Worm (Caenorhabditis elegans): ENCODE results near the gene cdh-12.

Gene cdh-12

ce11 chrIII:1181756-1182155 is 29.9 kb downstream of the cdh-12 start, which contains the start of gene nspg-8 (continued):
- no peak for TF ChIP-seq ref-2 (tag; optimal IDR thresholded peaks at IDR 0.05)

ce11 chrIII:1193326-1193862 is 41.5 kb downstream of the cdh-12 start, which contains the start of gene Y119D3B.14:
Y119D3B.14 (minus strand) TSS chrIII:1193812.
- no peak for TF ChIP-seq eyg-1 (tag; optimal IDR thresholded peaks at IDR 0.05)
- TF ChIP-seq ceh-34 (tag; optimal IDR thresholded peaks at IDR 0.05) = no peak
- no peak for TF ChIP-seq npax-4 (tag; optimal IDR thresholded peaks at IDR 0.05)
- no peak for TF ChIP-seq pha-4 (tag; optimal IDR thresholded peaks at IDR 0.05)
- TF ChIP-seq sox-4 (tag; optimal IDR thresholded peaks at IDR 0.05) = no peak
- no peak for TF ChIP-seq dve-1 (tag; optimal IDR thresholded peaks at IDR 0.05)
- TF ChIP-seq dmd-4 (tag; optimal IDR thresholded peaks at IDR 0.05; ENCODE audit: borderline replicate concordance) = no peak
- TF ChIP-seq elt-4 (tag; optimal IDR thresholded peaks at IDR 0.05) = no peak
- TF ChIP-seq K09A11.1 (tag; optimal IDR thresholded peaks at IDR 0.05; ENCODE audit: insufficient read depth) = no peak
- TF ChIP-seq ceh-48 (tag; optimal IDR thresholded peaks at IDR 0.05) = no peak
- no peak for TF ChIP-seq Y22D7AL.16 (tag; optimal IDR thresholded peaks at IDR 0.05)
- TF ChIP-seq C38D4.7 (GFP tag; optimal IDR thresholded peaks at IDR 0.05) = no peak
- TF ChIP-seq lim-6 (tag; optimal IDR thresholded peaks at IDR 0.05) = no peak
- no peak for TF ChIP-seq ceh-18 (tag; optimal IDR thresholded peaks at IDR 0.05)
- no peak for TF ChIP-seq sdc-2 (tag; optimal IDR thresholded peaks at IDR 0.05)
- TF ChIP-seq lin-11 (tag; optimal IDR thresholded peaks at IDR 0.05) = no peak
- TF ChIP-seq mec-3 (tag; optimal IDR thresholded peaks at IDR 0.05; ENCODE audit: borderline replicate concordance) = no peak
- no peak for TF ChIP-seq syd-9 (tag; optimal IDR thresholded peaks at IDR 0.05)
- no peak for TF ChIP-seq elt-2 (tag; optimal IDR thresholded peaks at IDR 0.05)

ce11 chrIII:1196192-1196591 is 44.3 kb downstream of the cdh-12 start, which contains the start of gene dss-1:
dss-1 (minus strand) TSS chrIII:1196292.
- TF ChIP-seq che-1 (tag; optimal IDR thresholded peaks at IDR 0.05) = no peak
- no peak for TF ChIP-seq lim-6 (tag; optimal IDR thresholded peaks at IDR 0.05)
- TF ChIP-seq ceh-31 (tag; optimal IDR thresholded peaks at IDR 0.05) = no peak
- TF ChIP-seq fkh-6 (tag; optimal IDR thresholded peaks at IDR 0.05) = no peak
- TF ChIP-seq eyg-1 (tag; optimal IDR thresholded peaks at IDR 0.05) = no peak

- TF ChIP-seq K09A11.1 (tag; optimal IDR thresholded peaks at IDR 0.05; ENCODE audit: insufficient read depth) (peak; percentile 8), fax-1 (tag; optimal IDR thresholded peaks at IDR 0.05) (peak; percentile 18), npax-4 (tag; optimal IDR thresholded peaks at IDR 0.05) (peak; percentile 17), ceh-2 (tag; optimal IDR thresholded peaks at IDR 0.05) (peak; percentile 22), che-1 (tag; optimal IDR thresholded peaks at IDR 0.05) (peak; percentile 22), dve-1 (tag; optimal IDR thresholded peaks at IDR 0.05) (peak; percentile 25), tbx-2 (tag; optimal IDR thresholded peaks at IDR 0.05) (peak; percentile 52), pax-1 (tag; optimal IDR thresholded peaks at IDR 0.05) (peak; percentile 4), mec-3 (tag; optimal IDR thresholded peaks at IDR 0.05; ENCODE audit: borderline replicate concordance) (no peak), unc-42 (tag; optimal IDR thresholded peaks at IDR 0.05) (peak; percentile 38), ceh-31 (tag; optimal IDR thresholded peaks at IDR 0.05) (peak; percentile 39), ceh-14 (tag; optimal IDR thresholded peaks at IDR 0.05) (peak; percentile 23), lin-11 (tag; optimal IDR thresholded peaks at IDR 0.05) (no peak), K02D7.2 (tag; optimal IDR thresholded peaks at IDR 0.05) (no peak), pha-2 (tag; optimal IDR thresholded peaks at IDR 0.05) (no peak), unc-86 (tag; optimal IDR thresholded peaks at IDR 0.05) (peak; percentile 30), ceh-48 (tag; optimal IDR thresholded peaks at IDR 0.05) (peak; percentile 84), elt-2 (tag; optimal IDR thresholded peaks at IDR 0.05) (peak; percentile 54), ceh-34 (tag; optimal IDR thresholded peaks at IDR 0.05) (peak; percentile 20), elt-4 (tag; optimal IDR thresholded peaks at IDR 0.05) (no peak), unc-3 (GFP tag; conservative IDR thresholded peaks at IDR 0.05) (no peak), unc-3 (tag; optimal IDR thresholded peaks at IDR 0.05) (peak; percentile 59), ttx-3 (tag; optimal IDR thresholded peaks at IDR 0.05) (peak; percentile 50), nfya-1 (tag; optimal IDR thresholded peaks at IDR 0.05) (peak; percentile 74), C38D4.7 (GFP tag; optimal IDR thresholded peaks at IDR 0.05) (no peak), ztf-16 (tag; optimal IDR thresholded peaks at IDR 0.05) (peak; percentile 69), eyg-1 (tag; optimal IDR thresholded peaks at IDR 0.05) (no peak), madf-2 (tag; optimal IDR thresholded peaks at IDR 0.05) (peak; percentile 9), rnt-1 (tag; optimal IDR thresholded peaks at IDR 0.05) (peak; percentile 35), ceh-18 (tag; optimal IDR thresholded peaks at IDR 0.05) (peak; percentile 28), hlh-30 (tag; optimal IDR thresholded peaks at IDR 0.05; ENCODE audit: insufficient read depth) (peak; percentile 24), zip-5 (tag; optimal IDR thresholded peaks at IDR 0.05) (no peak), pat-9 (tag; optimal IDR thresholded peaks at IDR 0.05) (peak; percentile 23), hlh-6 (tag; optimal IDR thresholded peaks at IDR 0.05) (no peak)
These were observed 50.2 kb downstream of the cdh-12 start, which contains the start of the genes mrpl-45 and Y119D3B.12 for ce11 chrIII:1201958-1202596. mrpl-45 (minus strand) TSS chrIII:1202008. Y119D3B.12 (plus strand) TSS chrIII:1202546.

Measured in whole organism, late embryonic.